Worm (Caenorhabditis elegans): ENCODE data around the gene Y65A5A.2.
"Not testable (repeated sequence)": the region's sequence is repeated elsewhere in the genome, so short reads cannot be mapped to it uniquely, and the experiment has no call there.

Y65A5A.2 gene

DNA sequence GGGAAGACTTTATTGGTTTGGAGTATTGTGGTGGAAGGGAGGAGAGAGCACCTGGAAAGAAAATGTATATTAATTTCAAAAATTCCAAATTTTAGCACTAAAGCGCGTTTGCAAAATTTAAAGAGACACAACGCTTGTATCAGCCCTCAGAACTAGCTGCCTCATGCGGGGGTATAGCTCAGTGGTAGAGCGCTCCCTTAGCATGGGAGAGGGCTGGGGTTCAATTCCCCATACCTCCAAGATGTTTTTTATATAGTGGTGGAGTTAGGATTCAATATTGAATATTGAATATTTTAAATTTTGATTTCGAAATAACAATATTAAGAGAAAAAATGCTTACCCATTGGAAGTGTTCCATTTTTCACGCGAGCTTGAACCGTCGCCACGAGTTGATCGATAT is 12.8 kb upstream of the Y65A5A.2 start:
- TF ChIP-seq him-1 (tag; optimal IDR thresholded peaks at IDR 0.05): peak; percentile 61
- peak; percentile 55 for TF ChIP-seq W03F9.2 (tag; optimal IDR thresholded peaks at IDR 0.05)
- TF ChIP-seq dao-5 (tag; optimal IDR thresholded peaks at IDR 0.05): peak; percentile 29

DNA sequence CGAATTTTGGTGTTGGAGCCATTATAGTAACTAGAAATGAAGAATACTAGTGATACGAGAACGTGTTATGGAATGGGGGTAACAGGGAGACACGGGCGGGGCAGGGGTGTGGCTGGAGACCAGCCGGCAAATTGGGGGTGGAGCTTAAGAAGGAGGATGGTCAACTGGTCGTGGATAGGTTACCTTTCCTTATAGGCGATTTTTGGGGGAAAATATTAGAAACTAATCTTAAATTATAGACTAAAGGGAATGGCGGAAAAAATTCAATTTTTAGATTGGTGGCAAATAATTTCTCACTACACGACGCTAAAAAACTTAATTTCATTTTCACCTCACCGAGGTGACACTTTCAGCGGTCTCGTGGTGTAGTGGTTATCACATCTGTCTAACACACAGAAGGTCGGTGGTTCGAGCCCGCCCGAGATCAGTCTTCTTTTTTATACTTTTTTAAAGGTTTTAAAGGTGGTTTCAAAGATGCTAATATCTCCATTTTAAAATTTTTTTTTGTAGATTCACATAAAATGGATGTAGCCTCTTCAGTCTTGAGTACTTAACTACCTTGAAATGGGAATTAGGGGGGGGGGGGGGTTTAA is 11.9 kb upstream of the Y65A5A.2 start, which contains the start of gene Y65A5A.1:
TSS of gene Y65A5A.1 (minus strand) at position 51 of the 593 bp plus-strand sequence.
- peak; percentile 5 for TF ChIP-seq dao-5 (tag; optimal IDR thresholded peaks at IDR 0.05)
- TF ChIP-seq W03F9.2 (tag; optimal IDR thresholded peaks at IDR 0.05): peak; percentile 6
- TF ChIP-seq him-1 (tag; optimal IDR thresholded peaks at IDR 0.05): no peak

DNA sequence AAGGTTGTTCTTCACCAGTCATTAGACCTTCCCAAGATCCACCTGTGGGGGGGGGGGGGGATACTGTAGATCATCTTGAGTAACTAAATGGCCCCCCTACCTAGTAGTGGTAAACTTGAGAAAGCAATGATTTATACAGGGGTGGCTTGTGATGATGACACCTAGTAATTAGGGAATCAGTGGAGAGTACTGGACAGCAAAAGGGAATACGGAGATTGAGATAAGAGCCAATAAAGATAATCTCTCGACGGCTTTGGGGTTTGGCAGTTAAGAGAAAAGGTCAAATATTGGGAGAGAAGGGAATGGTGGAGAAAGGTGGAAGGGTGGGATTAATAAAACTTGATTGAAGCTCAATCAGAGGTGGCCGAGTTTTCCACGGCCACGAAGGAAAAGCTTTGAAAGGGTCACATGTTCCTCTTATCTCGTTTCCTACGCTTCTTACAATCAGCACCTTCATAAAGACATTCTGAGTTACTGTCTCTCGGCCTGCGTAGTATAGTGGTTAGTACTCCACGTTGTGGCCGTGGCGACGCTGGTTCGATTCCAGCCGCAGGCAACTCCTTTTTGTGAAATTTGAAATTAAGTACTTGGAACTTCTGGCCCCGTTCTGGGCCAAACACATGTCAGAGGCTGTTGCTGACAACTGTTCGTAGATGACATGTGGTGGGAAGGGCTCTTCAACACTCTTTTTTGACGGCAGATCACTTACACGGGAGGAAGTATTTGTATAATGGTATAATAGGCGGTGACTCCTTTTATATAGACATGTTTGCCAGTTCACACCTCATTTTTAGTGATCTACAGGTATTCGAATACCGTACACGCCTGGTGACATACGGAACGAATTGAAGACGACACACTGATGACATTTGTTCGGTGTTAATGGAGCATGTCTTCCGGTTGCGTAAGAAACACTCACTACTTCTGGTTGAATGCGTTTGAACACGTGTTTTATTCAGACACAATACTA is 11.1 kb upstream of the Y65A5A.2 start:
- TF ChIP-seq dao-5 (tag; optimal IDR thresholded peaks at IDR 0.05) (peak; percentile 45), him-1 (tag; optimal IDR thresholded peaks at IDR 0.05) (no peak)

DNA sequence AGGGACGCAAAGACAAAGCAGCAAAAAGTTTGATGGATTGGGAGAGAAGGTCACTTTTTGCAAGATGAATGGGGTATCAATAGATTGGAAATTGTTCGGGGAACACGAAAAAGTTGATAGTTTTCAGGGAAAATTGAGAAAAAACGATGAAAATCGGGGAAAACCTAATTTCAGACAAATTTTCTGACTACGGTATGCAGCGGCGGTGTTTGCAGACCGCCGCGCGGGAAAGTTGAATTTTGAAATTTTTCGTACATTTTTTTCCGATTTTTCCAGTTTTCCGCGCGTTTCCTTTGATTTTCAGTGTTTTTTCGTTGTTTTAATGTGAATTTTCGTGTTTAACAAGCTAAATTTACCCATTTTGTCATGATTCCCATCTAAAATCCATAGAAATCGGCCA is 10.4 kb upstream of the Y65A5A.2 start:
- no peak for TF ChIP-seq dao-5 (tag; optimal IDR thresholded peaks at IDR 0.05)
- TF ChIP-seq him-1 (tag; optimal IDR thresholded peaks at IDR 0.05): no peak
- no peak for TF ChIP-seq W03F9.2 (tag; optimal IDR thresholded peaks at IDR 0.05)

DNA sequence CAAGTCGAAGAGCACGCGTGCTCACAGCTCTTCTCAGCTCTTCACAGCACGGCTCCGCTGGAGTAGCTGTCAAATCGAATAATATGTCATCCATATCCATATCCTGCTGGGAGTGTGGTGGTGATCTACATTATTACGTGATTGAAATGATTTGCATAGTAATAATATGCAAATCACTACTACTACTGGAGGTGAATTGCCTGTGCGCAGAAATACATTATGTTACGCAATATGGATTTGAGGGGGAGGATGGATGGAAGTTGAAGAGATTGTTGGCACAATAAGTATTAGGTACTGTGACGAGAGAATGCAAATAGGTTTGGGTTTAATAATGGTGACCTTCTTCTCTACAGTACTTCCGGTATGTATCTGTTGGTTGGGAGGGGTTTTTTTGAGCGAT is 8.5 kb upstream of the Y65A5A.2 start:
- TF ChIP-seq dao-5 (tag; optimal IDR thresholded peaks at IDR 0.05) (no peak), him-1 (tag; optimal IDR thresholded peaks at IDR 0.05) (no peak), W03F9.2 (tag; optimal IDR thresholded peaks at IDR 0.05) (no peak)

DNA sequence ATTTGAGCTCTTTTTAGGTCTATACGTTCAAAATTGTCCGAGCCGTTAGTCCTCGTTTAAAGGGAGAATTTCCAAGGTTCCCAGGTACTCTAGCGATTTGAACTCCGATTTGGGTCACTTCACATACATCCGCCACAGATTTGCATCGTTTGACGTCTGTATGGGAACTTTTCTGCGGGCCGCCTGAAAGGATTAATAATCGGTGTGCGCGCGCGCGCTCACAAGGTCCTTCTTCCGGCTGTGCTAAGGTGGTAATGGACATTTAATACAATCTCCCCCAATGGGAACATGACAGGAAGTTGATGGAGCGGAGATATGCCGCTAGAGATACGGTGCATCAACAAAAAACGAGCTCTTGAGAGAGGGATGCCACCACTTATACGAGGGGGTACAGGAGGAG is 4.0 kb upstream of the Y65A5A.2 start:
- TF ChIP-seq dao-5 (tag; optimal IDR thresholded peaks at IDR 0.05) (no peak), him-1 (tag; optimal IDR thresholded peaks at IDR 0.05) (no peak), W03F9.2 (tag; optimal IDR thresholded peaks at IDR 0.05) (no peak)

DNA sequence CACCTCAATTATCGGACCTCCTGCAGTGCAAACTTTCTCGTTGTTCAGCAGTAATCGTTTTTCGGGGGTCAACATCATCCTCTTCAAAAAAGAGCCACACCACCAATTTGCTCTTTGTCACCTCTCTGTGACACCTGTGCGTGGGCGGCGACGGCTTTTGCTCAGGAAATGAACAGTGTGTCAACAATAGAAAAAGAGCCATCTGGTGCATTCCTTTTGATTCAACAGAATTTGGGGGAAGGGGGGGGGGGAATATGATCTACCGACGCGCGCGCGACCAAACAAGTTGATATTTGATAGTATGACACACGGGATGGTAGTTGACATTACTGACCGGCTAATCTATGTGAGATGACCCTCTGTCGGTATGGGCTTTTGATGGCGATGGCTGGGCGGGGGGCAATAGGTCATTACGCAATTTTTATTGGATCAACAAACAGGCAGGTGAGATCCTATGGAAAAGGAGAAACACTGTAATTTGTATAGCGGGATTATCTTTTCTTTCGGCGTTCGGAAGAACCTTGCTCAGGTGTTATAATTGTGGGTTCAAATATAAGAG is 1.7 kb upstream of the Y65A5A.2 start:
- TF ChIP-seq him-1 (tag; optimal IDR thresholded peaks at IDR 0.05) (no peak), dao-5 (tag; optimal IDR thresholded peaks at IDR 0.05) (no peak), W03F9.2 (tag; optimal IDR thresholded peaks at IDR 0.05) (no peak)

DNA sequence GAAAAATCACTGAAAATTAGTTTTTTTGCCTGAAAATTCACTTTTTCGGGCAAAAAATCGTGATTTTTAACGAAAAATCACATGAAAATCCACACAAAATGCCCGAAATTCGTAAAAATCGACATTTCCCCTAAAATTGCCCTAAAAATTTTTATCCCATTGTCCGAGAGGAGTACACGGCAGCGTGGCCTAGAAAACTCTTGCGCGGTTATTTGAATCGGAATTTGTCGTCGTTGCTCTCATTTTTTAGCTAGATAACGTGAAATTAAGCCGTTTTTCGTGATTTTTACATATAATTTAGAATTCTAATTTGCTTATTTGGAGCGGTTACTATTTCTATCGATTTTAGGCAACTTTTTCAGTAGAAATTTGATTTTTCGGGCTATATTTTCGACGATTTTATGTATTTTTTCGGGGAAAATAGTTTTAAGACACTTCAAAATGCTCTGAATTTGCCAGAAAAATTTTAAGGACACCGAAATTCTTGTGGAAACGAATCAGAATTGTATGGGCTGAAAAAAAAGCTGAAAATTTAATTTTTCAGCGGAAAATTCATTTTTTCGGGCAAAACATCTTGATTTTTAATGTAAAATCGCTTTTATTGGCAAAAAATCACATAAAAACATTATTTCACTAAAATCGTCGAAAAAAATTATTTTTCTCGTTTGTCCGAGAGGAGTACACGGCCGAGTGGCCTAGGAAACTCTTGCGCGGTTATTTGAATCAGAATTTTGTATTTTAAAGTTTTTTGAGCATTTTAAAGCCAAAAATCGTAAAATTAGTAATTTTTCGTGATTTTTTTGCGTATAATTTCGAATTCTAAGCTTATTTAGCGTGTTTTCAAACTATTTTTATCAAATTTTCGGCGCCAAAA is 3.5 kb downstream of the Y65A5A.2 start:
- TF ChIP-seq him-1 (tag; optimal IDR thresholded peaks at IDR 0.05) (peak; percentile 56), W03F9.2 (tag; optimal IDR thresholded peaks at IDR 0.05) (peak; percentile 62), dao-5 (tag; optimal IDR thresholded peaks at IDR 0.05) (no peak)

DNA sequence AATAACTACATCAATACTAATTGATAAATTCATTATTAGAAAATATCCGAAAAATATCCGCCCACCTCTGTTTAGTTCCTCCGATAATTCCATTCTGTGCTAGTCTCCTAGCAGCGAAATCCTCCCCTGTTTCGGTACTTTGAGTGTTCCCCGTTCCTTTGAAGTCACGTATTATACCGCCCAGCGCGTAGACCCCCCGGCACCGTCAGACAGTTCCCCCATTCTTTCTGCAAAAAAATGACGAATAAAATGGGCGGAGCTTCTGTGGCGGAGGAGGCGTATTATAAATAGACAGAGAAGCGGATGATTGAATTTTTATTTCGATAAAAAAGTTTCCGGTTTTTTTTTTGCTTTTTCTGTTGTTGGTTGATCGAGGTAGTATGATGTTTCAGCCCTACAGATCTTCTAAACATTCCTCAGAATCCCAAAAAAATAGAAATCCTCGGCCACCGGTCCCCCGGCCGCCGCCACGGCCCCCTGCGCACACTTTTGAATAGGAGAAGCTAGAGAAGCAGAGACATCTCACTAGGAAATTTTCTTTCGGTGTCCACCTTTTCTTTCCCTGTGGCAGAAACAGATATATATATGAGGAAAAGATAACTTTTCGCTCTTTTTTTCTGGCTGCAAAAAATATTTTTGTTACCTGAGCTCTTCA is 10.2 kb downstream of the Y65A5A.2 start:
- TF ChIP-seq W03F9.2 (tag; optimal IDR thresholded peaks at IDR 0.05): no peak
- TF ChIP-seq him-1 (tag; optimal IDR thresholded peaks at IDR 0.05): no peak
- no peak for TF ChIP-seq dao-5 (tag; optimal IDR thresholded peaks at IDR 0.05)

DNA sequence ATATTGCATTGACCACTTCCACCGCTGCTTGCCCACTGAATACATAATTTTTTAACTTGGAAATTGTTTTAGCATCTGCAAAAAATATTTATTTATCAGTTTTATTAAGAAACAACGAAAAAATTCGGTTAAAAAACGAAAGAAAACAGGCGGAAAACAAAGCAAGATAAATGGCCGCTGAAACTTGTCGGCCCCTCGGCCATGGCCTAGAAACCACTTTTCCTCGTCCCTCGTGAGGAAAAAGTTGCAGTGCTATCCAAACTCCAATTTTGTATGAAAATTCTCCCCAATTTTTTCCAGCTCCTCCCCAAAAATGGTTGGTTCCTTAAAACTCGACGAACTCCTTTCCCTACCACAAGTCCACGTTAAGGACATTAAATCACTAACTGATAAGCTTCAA is 12.5 kb downstream of the Y65A5A.2 start, which contains the start of gene Y10G11A.1:
TSS of gene Y10G11A.1 (plus strand) at position 301 of the 400 bp plus-strand sequence.
- TF ChIP-seq him-1, W03F9.2, dao-5 (tag; optimal IDR thresholded peaks at IDR 0.05): not testable (repeated sequence)

DNA sequence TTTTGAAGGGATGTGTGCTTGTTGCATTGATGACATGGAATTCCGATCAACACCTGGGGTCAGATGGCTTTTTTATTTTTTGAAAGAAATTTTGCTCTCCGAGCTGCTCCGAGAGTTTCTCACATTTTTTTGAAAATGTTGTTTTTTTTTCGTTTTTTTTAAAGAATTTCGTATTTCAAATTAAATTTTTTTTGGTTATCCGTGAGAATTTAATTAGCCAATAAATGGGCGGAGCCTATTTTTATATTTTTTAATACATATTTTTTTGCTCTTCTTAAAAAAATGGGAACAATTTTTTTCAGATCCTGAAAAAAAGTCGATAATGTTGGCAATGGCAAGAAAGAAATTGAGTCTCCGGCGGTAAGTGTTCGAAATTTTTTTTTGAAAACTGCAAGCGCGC is 20.1 kb downstream of the Y65A5A.2 start, which contains the start of gene dlc-3:
TSS of gene dlc-3 (plus strand) at position 301 of the 400 bp plus-strand sequence.
- TF ChIP-seq him-1 (tag; optimal IDR thresholded peaks at IDR 0.05): no peak
- no peak for TF ChIP-seq W03F9.2 (tag; optimal IDR thresholded peaks at IDR 0.05)
- no peak for TF ChIP-seq dao-5 (tag; optimal IDR thresholded peaks at IDR 0.05)

DNA sequence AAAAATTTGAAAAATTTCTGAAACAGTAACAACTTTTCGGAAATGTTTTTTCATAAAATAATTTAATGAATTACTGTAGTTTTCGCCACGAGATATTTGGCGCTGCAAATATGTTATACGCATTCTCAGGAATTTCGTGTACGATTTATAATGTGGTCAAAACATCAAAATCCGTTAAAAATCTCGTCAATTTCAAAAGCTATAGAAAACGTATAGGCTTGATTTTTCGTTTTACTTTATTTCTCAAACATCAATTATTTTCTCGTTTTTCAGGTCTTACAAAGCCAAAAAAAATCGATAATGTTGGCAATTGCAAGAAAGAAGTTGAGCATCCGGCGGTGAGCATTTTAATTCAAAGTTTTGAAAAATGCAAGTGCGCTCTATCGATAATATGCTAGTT is 31.1 kb downstream of the Y65A5A.2 start, which contains the start of gene dlc-4:
TSS of gene dlc-4 (plus strand) at position 301 of the 400 bp plus-strand sequence.
- TF ChIP-seq him-1 (tag; optimal IDR thresholded peaks at IDR 0.05) (no peak), W03F9.2 (tag; optimal IDR thresholded peaks at IDR 0.05) (no peak), dao-5 (tag; optimal IDR thresholded peaks at IDR 0.05) (no peak)

Measured in whole organism, L4/young adult.